Worm (Caenorhabditis elegans) whole organism, mixed stage, embryonic: ENCODE measurements around the gene nhr-213.

Experiments
- blmp-1 ChIP-seq: fragments of 150-350 bp; optimal IDR thresholded peaks from 2 replicates; lab custom pipeline; 2014; ENCODE audit warnings: missing biosample characterization, missing genetic modification characterization
- lin-13 ChIP-seq: fragments of 150-350 bp; optimal IDR thresholded peaks from 2 replicates; lab custom pipeline; 2014; ENCODE audit warnings: missing biosample characterization, missing genetic modification characterization
- lsy-2 ChIP-seq: fragments of 150-350 bp; optimal IDR thresholded peaks from 2 replicates; lab custom pipeline; 2014; ENCODE audit warnings: missing biosample characterization, missing genetic modification characterization

DNA sequence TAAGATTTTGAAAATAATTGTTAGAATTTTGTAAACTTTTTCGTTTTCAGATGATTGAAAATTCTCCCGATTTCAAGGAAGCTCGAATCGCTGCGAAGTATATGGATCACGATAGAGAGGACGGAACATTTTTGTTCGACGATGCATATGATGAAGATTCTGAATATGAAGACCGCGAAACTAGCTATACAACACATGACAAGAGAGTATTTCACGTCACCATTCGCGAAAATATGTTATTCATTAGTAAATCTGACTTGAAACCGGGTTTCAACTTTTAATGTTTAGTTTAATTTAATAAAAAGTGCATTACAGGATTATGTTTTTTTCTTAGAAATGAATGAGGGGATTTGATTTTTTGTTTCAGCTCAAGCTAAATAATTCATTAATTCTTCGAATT is 26.2 kb downstream of the nhr-213 start, which contains the start of gene str-57:
- TF ChIP-seq lin-13 (no peak), blmp-1 (no peak), lsy-2 (tag; lab: Kevin White, UChicago) (no peak)
